Worm (Caenorhabditis elegans) whole organism, midembryonic: ENCODE results near the gene T14G10.8.

Source experiments
- cog-1 ChIP-seq: sonication (generic microtip); optimal IDR thresholded peaks from 2 replicates; lab custom pipeline; 2016; ENCODE audit warnings: missing genetic modification characterization, missing compliant biosample characterization
- flt-1 ChIP-seq: fragments of 200-800 bp; sonication (Bioruptor generic); IDR thresholded peaks from 2 replicates; pipeline ENCODE4 v1.3.6; 2022; ENCODE audit warnings: missing genetic modification characterization, missing compliant biosample characterization
- klf-2 ChIP-seq: fragments of 200-800 bp; sonication (Bioruptor generic); conservative IDR thresholded peaks from 2 replicates; pipeline ENCODE4 v1.3.6; 2022; ENCODE audit warnings: missing genetic modification reagents, missing genetic modification characterization, missing compliant biosample characterization
- tab-1 ChIP-seq: fragments of 200-800 bp; sonication (Bioruptor generic); IDR thresholded peaks from 2 replicates; pipeline ENCODE4 v1.3.6; 2022; ENCODE audit warnings: missing genetic modification characterization, missing compliant biosample characterization

DNA sequence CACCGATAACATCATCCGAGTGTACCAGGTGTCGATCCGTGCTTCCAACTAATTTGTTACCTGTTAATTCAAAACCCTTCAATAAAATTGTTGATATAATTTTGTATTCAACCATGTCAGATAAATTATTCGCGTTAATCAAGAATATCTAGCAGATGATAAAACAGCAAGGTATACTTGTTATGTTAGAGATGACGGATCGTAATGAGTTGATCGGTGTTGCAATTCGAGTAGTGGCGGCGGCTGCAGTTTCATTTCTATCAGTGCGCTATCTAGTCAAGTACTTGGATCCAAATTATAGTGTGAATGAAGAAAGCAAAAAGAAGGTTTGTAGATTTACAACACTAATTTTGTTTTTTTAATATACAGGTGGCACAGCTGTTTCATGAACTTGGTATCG, 31.0 kb upstream of the T14G10.8 start, which contains the start of gene mspn-1:
- TF ChIP-seq tab-1 (GFP tag; lab: Robert Waterston, UW), result no peak
- TF ChIP-seq flt-1 (GFP tag; lab: Robert Waterston, UW), result no peak
- TF ChIP-seq cog-1 (tag; lab: Kevin White, UChicago), result no peak
- TF ChIP-seq klf-2 (GFP tag; lab: Robert Waterston, UW), result no peak
